Worm (Caenorhabditis elegans) whole organism, L1 larva: ENCODE results near the gene R10D12.1.

Experiments
- blmp-1 ChIP-seq: fragments of 150-350 bp; optimal IDR thresholded peaks from 2 replicates; lab custom pipeline; 2014; ENCODE audit warnings: missing biosample characterization, missing genetic modification characterization
- ceh-82 ChIP-seq, 3 experiments: fragments of 150-350 bp in 1 of 3; sonication (generic microtip) in 2 of 3; optimal IDR thresholded peaks; 2 replicates each; lab custom pipeline; 2014 to 2017; ENCODE audit warnings: missing biosample characterization in 3 of 3, missing genetic modification characterization in 3 of 3
- ces-1 ChIP-seq: fragments of 150-350 bp; optimal IDR thresholded peaks from 2 replicates; lab custom pipeline; 2014; ENCODE audit warnings: missing biosample characterization, missing genetic modification reagents, missing genetic modification characterization
- dpl-1 ChIP-seq, 3 experiments: fragments of 150-350 bp in 2 of 3; sonication (generic microtip) in 1 of 3; optimal IDR thresholded peaks; 2 replicates each; lab custom pipeline; 2014 to 2017; ENCODE audit warnings: missing biosample characterization in 3 of 3, missing genetic modification characterization in 3 of 3, missing genetic modification reagents in 3 of 3
- dsc-1 ChIP-seq: sonication (generic microtip); optimal IDR thresholded peaks from 2 replicates; lab custom pipeline; 2016; ENCODE audit warnings: mild to moderate bottlenecking, missing genetic modification characterization, missing compliant biosample characterization
- grh-1 ChIP-seq: fragments of 200-800 bp; sonication (Bioruptor generic); IDR thresholded peaks from 2 replicates; pipeline ENCODE4 v1.3.6; 2022; ENCODE audit warnings: missing genetic modification reagents, missing genetic modification characterization, missing compliant biosample characterization
- irx-1 ChIP-seq: sonication (generic microtip); optimal IDR thresholded peaks from 2 replicates; lab custom pipeline; 2016; ENCODE audit warnings: missing genetic modification characterization, missing compliant biosample characterization
- jun-1 ChIP-seq: fragments of 150-350 bp; optimal IDR thresholded peaks from 2 replicates; lab custom pipeline; 2014; ENCODE audit warnings: missing biosample characterization, missing genetic modification reagents, missing genetic modification characterization
- lin-13 ChIP-seq: fragments of 150-350 bp; optimal IDR thresholded peaks from 2 replicates; lab custom pipeline; 2014; ENCODE audit warnings: missing biosample characterization, missing genetic modification reagents, missing genetic modification characterization
- lsy-2 ChIP-seq, 2 experiments: fragments of 150-350 bp; optimal IDR thresholded peaks; 2 replicates each; lab custom pipeline; 2014; ENCODE audit warnings: missing biosample characterization in 2 of 2, missing genetic modification characterization in 2 of 2
- pag-3 ChIP-seq: sonication (generic microtip); optimal IDR thresholded peaks from 2 replicates; lab custom pipeline; 2017; ENCODE audit warnings: missing genetic modification characterization, mild to moderate bottlenecking, missing compliant biosample characterization, antibody characterized with exemption, borderline replicate concordance; ENCODE audit not compliant: insufficient read depth
- tbx-2 ChIP-seq: sonication (generic microtip); optimal IDR thresholded peaks from 2 replicates; lab custom pipeline; 2016; ENCODE audit warnings: missing genetic modification characterization, missing compliant biosample characterization
- unc-62 ChIP-seq: fragments of 150-350 bp; optimal IDR thresholded peaks from 2 replicates; lab custom pipeline; 2014; ENCODE audit warnings: missing biosample characterization, missing genetic modification reagents, missing genetic modification characterization

- TF ChIP-seq grh-1 (GFP tag; lab: Robert Waterston, UW) (no peak), blmp-1 (tag; lab: Kevin White, UChicago) (no peak), pag-3 (tag; lab: Kevin White, UChicago) (no peak), lsy-2 (tag; optimal IDR thresholded peaks at IDR 0.05; lab: Kevin White, UChicago) (no peak), unc-62 (GFP tag; lab: Kevin White, UChicago) (no peak), lin-13 (no peak), dsc-1 (tag; lab: Kevin White, UChicago) (no peak), ceh-82 (tag; optimal IDR thresholded peaks at IDR 0.05; lab: Kevin White, UChicago) (no peak), irx-1 (tag; lab: Kevin White, UChicago) (no peak), tbx-2 (tag; lab: Kevin White, UChicago) (no peak), dpl-1 (GFP tag; optimal IDR thresholded peaks at IDR 0.05; lab: Kevin White, UChicago) (no peak), jun-1 (peak; percentile 9), ces-1 (GFP tag; lab: Kevin White, UChicago) (no peak)
These were observed 40.9 kb downstream of the R10D12.1 start for ce11 chrV:13893583-13893982.
